Worm (Caenorhabditis elegans) whole organism, young adult: ENCODE measurements around the gene F55A4.3.

Source experiments
- B0019.2 ChIP-seq: fragments of 200-800 bp; sonication (Bioruptor generic); conservative IDR thresholded peaks from 2 replicates; pipeline ENCODE4 v1.3.6; 2022; ENCODE audit warnings: missing genetic modification reagents, missing genetic modification characterization, missing compliant biosample characterization
- B0336.3 ChIP-seq: fragments of 200-800 bp; sonication (Bioruptor generic); IDR thresholded peaks from 2 replicates; pipeline ENCODE4 v1.3.6; 2022; ENCODE audit warnings: missing genetic modification characterization, missing compliant biosample characterization
- C06A6.2 ChIP-seq: fragments of 200-800 bp; sonication (Bioruptor generic); conservative IDR thresholded peaks from 2 replicates; pipeline ENCODE4 v1.3.6; 2022; ENCODE audit warnings: missing genetic modification characterization, missing compliant biosample characterization
- D2030.7 ChIP-seq: fragments of 200-800 bp; sonication (Bioruptor generic); IDR thresholded peaks from 2 replicates; pipeline ENCODE4 v1.3.6; 2022; ENCODE audit warnings: missing genetic modification reagents, missing genetic modification characterization, missing compliant biosample characterization
- F10E7.11 ChIP-seq: sonication (generic microtip); optimal IDR thresholded peaks from 2 replicates; lab custom pipeline; 2017; ENCODE audit warnings: mild to moderate bottlenecking, missing genetic modification characterization, moderate library complexity, missing compliant biosample characterization
- F23B12.7 ChIP-seq: sonication (generic microtip); optimal IDR thresholded peaks from 2 replicates; lab custom pipeline; 2017; ENCODE audit warnings: missing genetic modification characterization, mild to moderate bottlenecking, missing compliant biosample characterization, antibody characterized with exemption, moderate library complexity; ENCODE audit not compliant: insufficient read depth
- F37B4.10 ChIP-seq: fragments of 200-800 bp; sonication (Bioruptor generic); IDR thresholded peaks from 2 replicates; pipeline ENCODE4 v1.3.6; 2022; ENCODE audit warnings: missing genetic modification characterization, missing compliant biosample characterization
- F39B2.1 ChIP-seq: fragments of 200-800 bp; sonication (Bioruptor generic); IDR thresholded peaks from 2 replicates; pipeline ENCODE4 v1.3.6; 2022; ENCODE audit warnings: missing genetic modification reagents, missing genetic modification characterization, missing compliant biosample characterization
- F52B5.7 ChIP-seq: sonication (generic microtip); optimal IDR thresholded peaks from 2 replicates; lab custom pipeline; 2016; ENCODE audit warnings: mild to moderate bottlenecking, missing genetic modification characterization, missing compliant biosample characterization
- F55B11.4 ChIP-seq: sonication (generic microtip); optimal IDR thresholded peaks from 2 replicates; lab custom pipeline; 2016; ENCODE audit warnings: missing compliant biosample characterization, missing genetic modification characterization, borderline replicate concordance; ENCODE audit not compliant: insufficient read depth
- T26A5.8 ChIP-seq: sonication (generic microtip); optimal IDR thresholded peaks from 2 replicates; lab custom pipeline; 2016; ENCODE audit warnings: missing genetic modification characterization, missing compliant biosample characterization
- Y53F4B.3 ChIP-seq: fragments of 200-800 bp; sonication (Bioruptor generic); IDR thresholded peaks from 2 replicates; pipeline ENCODE4 v1.3.6; 2022; ENCODE audit warnings: missing genetic modification reagents, missing genetic modification characterization, missing compliant biosample characterization
- Y95B8A.8 ChIP-seq: fragments of 200-800 bp; sonication (Bioruptor generic); IDR thresholded peaks from 2 replicates; pipeline ENCODE4 v1.3.6; 2022; ENCODE audit warnings: missing genetic modification reagents, missing genetic modification characterization, missing compliant biosample characterization
- akir-1 ChIP-seq: fragments of 200-800 bp; sonication (Bioruptor generic); optimal IDR thresholded peaks from 2 replicates; lab custom pipeline; 2018; ENCODE audit warnings: mild to moderate bottlenecking, missing genetic modification characterization, moderate library complexity, missing compliant biosample characterization
- aptf-3 ChIP-seq: fragments of 200-800 bp; sonication (Bioruptor generic); IDR thresholded peaks from 2 replicates; pipeline ENCODE4 v1.3.6; 2022; ENCODE audit warnings: missing genetic modification characterization, missing compliant biosample characterization
- atf-7 ChIP-seq: sonication (generic microtip); optimal IDR thresholded peaks from 2 replicates; lab custom pipeline; 2017; ENCODE audit warnings: mild to moderate bottlenecking, missing genetic modification characterization, missing compliant biosample characterization
- attf-6 ChIP-seq: fragments of 200-800 bp; sonication (Bioruptor generic); IDR thresholded peaks from 2 replicates; pipeline ENCODE4 v1.3.6; 2022; ENCODE audit warnings: missing genetic modification reagents, missing genetic modification characterization, missing compliant biosample characterization
- ccch-3 ChIP-seq: fragments of 200-800 bp; sonication (Bioruptor generic); optimal IDR thresholded peaks from 2 replicates; lab custom pipeline; 2018; ENCODE audit warnings: mild to moderate bottlenecking, missing genetic modification characterization, missing compliant biosample characterization
- ceh-91 ChIP-seq: fragments of 200-800 bp; sonication (Bioruptor generic); IDR thresholded peaks from 2 replicates; pipeline ENCODE4 v1.3.6; 2022; ENCODE audit warnings: missing genetic modification reagents, missing genetic modification characterization, missing compliant biosample characterization
- die-1 ChIP-seq: sonication (generic microtip); optimal IDR thresholded peaks from 2 replicates; lab custom pipeline; 2016; ENCODE audit warnings: missing genotype, mild to moderate bottlenecking, missing genetic modification characterization, missing compliant biosample characterization
- dpl-1 ChIP-seq: fragments of 150-350 bp; optimal IDR thresholded peaks from 2 replicates; lab custom pipeline; 2014; ENCODE audit warnings: missing biosample characterization, missing genetic modification reagents, missing genetic modification characterization
- egrh-3 ChIP-seq: fragments of 200-800 bp; sonication (Bioruptor generic); IDR thresholded peaks from 2 replicates; pipeline ENCODE4 v1.3.6; 2022; ENCODE audit warnings: missing genetic modification reagents, missing genetic modification characterization, missing compliant biosample characterization
- hmg-1.2 ChIP-seq: fragments of 200-800 bp; sonication (Bioruptor generic); IDR thresholded peaks from 2 replicates; pipeline ENCODE4 v1.3.6; 2022; ENCODE audit warnings: missing genetic modification reagents, missing genetic modification characterization, missing compliant biosample characterization
- let-607 ChIP-seq, 2 experiments: fragments of 200-800 bp in 1 of 2; sonication (Bioruptor generic) in 1 of 2; sonication (generic microtip) in 1 of 2; optimal IDR thresholded peaks; 2 replicates each; lab custom pipeline; 2016 to 2018; ENCODE audit warnings: mild to moderate bottlenecking in 2 of 2, missing compliant biosample characterization in 2 of 2, missing genetic modification characterization in 2 of 2, moderate library complexity in 2 of 2, missing genotype in 1 of 2
- madf-10 ChIP-seq: sonication (generic microtip); optimal IDR thresholded peaks from 2 replicates; lab custom pipeline; 2016; ENCODE audit warnings: mild to moderate bottlenecking, missing genetic modification characterization, missing compliant biosample characterization
- madf-3 ChIP-seq: fragments of 200-800 bp; sonication (Bioruptor generic); IDR thresholded peaks from 2 replicates; pipeline ENCODE4 v1.3.6; 2022; ENCODE audit warnings: missing genetic modification reagents, missing genetic modification characterization, missing compliant biosample characterization
- madf-6 ChIP-seq: fragments of 200-800 bp; sonication (Bioruptor generic); IDR thresholded peaks from 2 replicates; pipeline ENCODE4 v1.3.6; 2022; ENCODE audit warnings: missing genetic modification reagents, missing genetic modification characterization, missing compliant biosample characterization
- mcd-1 ChIP-seq: fragments of 200-800 bp; sonication (Bioruptor generic); IDR thresholded peaks from 2 replicates; pipeline ENCODE4 v1.3.6; 2022; ENCODE audit warnings: missing genetic modification reagents, missing genetic modification characterization, missing compliant biosample characterization
- mel-28 ChIP-seq: sonication (generic microtip); optimal IDR thresholded peaks from 2 replicates; lab custom pipeline; 2016; ENCODE audit warnings: borderline replicate concordance, mild to moderate bottlenecking, missing genetic modification characterization, missing compliant biosample characterization
- nfya-1 ChIP-seq: sonication (generic microtip); optimal IDR thresholded peaks from 2 replicates; lab custom pipeline; 2017; ENCODE audit warnings: antibody characterized with exemption, missing compliant biosample characterization, missing genetic modification characterization, borderline replicate concordance; ENCODE audit not compliant: insufficient read depth
- pbrm-1 ChIP-seq: fragments of 200-800 bp; sonication (Bioruptor generic); IDR thresholded peaks from 2 replicates; pipeline ENCODE4 v1.3.6; 2022; ENCODE audit warnings: missing genetic modification reagents, missing genetic modification characterization, missing compliant biosample characterization
- rpc-1 ChIP-seq, 2 experiments: fragments of 150-350 bp in 1 of 2; sonication (generic microtip) in 1 of 2; optimal IDR thresholded peaks; 2 replicates each; lab custom pipeline; 2014 to 2018; ENCODE audit warnings: missing biosample characterization in 1 of 2, missing genetic modification characterization in 1 of 2, missing genetic modification reagents in 1 of 2, missing genotype in 1 of 2
- snpc-1.1 ChIP-seq: sonication (generic microtip); optimal IDR thresholded peaks from 2 replicates; lab custom pipeline; 2017; ENCODE audit warnings: missing genetic modification characterization, mild to moderate bottlenecking, missing compliant biosample characterization, antibody characterized with exemption, moderate library complexity, missing genotype, missing genetic modification reagents; ENCODE audit not compliant: insufficient read depth
- tbp1 ChIP-seq: fragments of 200-800 bp; sonication (Bioruptor generic); optimal IDR thresholded peaks from 2 replicates; lab custom pipeline; 2018; ENCODE audit warnings: mild to moderate bottlenecking, missing genetic modification characterization, missing compliant biosample characterization
- unc-62 ChIP-seq: fragments of 150-350 bp; optimal IDR thresholded peaks from 2 replicates; lab custom pipeline; 2014; ENCODE audit warnings: missing biosample characterization, missing genetic modification reagents, missing genetic modification characterization
- zfh-2 ChIP-seq: fragments of 200-800 bp; sonication (Bioruptor generic); conservative IDR thresholded peaks from 2 replicates; pipeline ENCODE4 v1.3.6; 2022; ENCODE audit warnings: missing genetic modification reagents, missing genetic modification characterization, missing compliant biosample characterization
- ztf-22 ChIP-seq: fragments of 200-800 bp; sonication (Bioruptor generic); optimal IDR thresholded peaks from 2 replicates; lab custom pipeline; 2018; ENCODE audit warnings: mild to moderate bottlenecking, missing genetic modification characterization, moderate library complexity, missing compliant biosample characterization
- ztf-3 ChIP-seq: fragments of 200-800 bp; sonication (Bioruptor generic); optimal IDR thresholded peaks from 2 replicates; lab custom pipeline; 2018; ENCODE audit warnings: mild to moderate bottlenecking, missing genetic modification characterization, missing compliant biosample characterization

The F55A4.3 gene

ce11 chrX:1062403-1063073 is 37.6 kb upstream of the F55A4.3 start, which contains the start of gene unc-1:
unc-1 (minus strand) TSS chrX:1062453.
- TF ChIP-seq T26A5.8 (tag; lab: Kevin White, UChicago) (no peak), zfh-2 (peak; percentile 46; the same call in 1 of the 2 replicates), akir-1 (GFP tag; lab: Kevin White, UChicago) (no peak), Y95B8A.8 (GFP tag; lab: Robert Waterston, UW) (no peak)

ce11 chrX:1060705-1061104 is 35.8 kb upstream of the F55A4.3 start:
- TF ChIP-seq madf-3 (GFP tag; lab: Robert Waterston, UW) (0 out of 2 replicates have a peak, but pooled peaks have one; percentile 10), mcd-1 (GFP tag; lab: Robert Waterston, UW) (no peak)

- TF ChIP-seq egrh-3 (GFP tag; lab: Robert Waterston, UW) (peak; percentile 60), tbp1 (GFP tag; lab: Kevin White, UChicago) (no peak)
Observed at ce11 chrX:1057821-1058377, 33.0 kb upstream of the F55A4.3 start.

- TF ChIP-seq ztf-3 (no peak), D2030.7 (no peak), attf-6 (no peak), aptf-3 (GFP tag; lab: Robert Waterston, UW) (no peak), C06A6.2 (GFP tag; lab: Robert Waterston, UW) (no peak), F52B5.7 (tag; lab: Kevin White, UChicago) (no peak), madf-10 (tag; lab: Kevin White, UChicago) (no peak), F23B12.7 (tag; lab: Kevin White, UChicago) (no peak), atf-7 (tag; lab: Kevin White, UChicago) (no peak), madf-6 (GFP tag; lab: Robert Waterston, UW) (no peak), snpc-1.1 (tag; lab: Kevin White, UChicago) (no peak), unc-62 (no peak)
- TF ChIP-seq, all 124 proteins: peak for 0
Observed at ce11 chrX:1053929-1054328, 29.0 kb upstream of the F55A4.3 start, which contains the start of gene ncs-3. ncs-3 (plus strand) TSS chrX:1054081.

- TF ChIP-seq zfh-2 (no peak), pbrm-1 (GFP tag; lab: Robert Waterston, UW) (no peak), Y53F4B.3 (GFP tag; lab: Robert Waterston, UW) (no peak)
Observed at ce11 chrX:1052960-1053359, 28.1 kb upstream of the F55A4.3 start.

ce11 chrX:1051041-1051440 is 26.1 kb upstream of the F55A4.3 start:
- no peak for TF ChIP-seq B0336.3
- no peak for TF ChIP-seq nfya-1
- TF ChIP-seq let-607 (tag; optimal IDR thresholded peaks at IDR 0.05; lab: Kevin White, UChicago) = no peak
- no peak for TF ChIP-seq mel-28
- TF ChIP-seq F39B2.1 (GFP tag; lab: Robert Waterston, UW) = no peak
- TF ChIP-seq ceh-91 (GFP tag; lab: Robert Waterston, UW) = no peak
- TF ChIP-seq die-1 (tag; lab: Kevin White, UChicago) = no peak
- TF ChIP-seq ztf-22 (GFP tag; lab: Kevin White, UChicago) = no peak
- no peak for TF ChIP-seq dpl-1 (GFP tag; lab: Kevin White, UChicago)
- no peak for TF ChIP-seq F55B11.4 (tag; lab: Kevin White, UChicago)
- no peak for TF ChIP-seq madf-3 (GFP tag; lab: Robert Waterston, UW)
- no peak for TF ChIP-seq hmg-1.2 (GFP tag; lab: Robert Waterston, UW)
- no peak for TF ChIP-seq F10E7.11 (tag; lab: Kevin White, UChicago)
- TF ChIP-seq unc-62 = no peak
- TF ChIP-seq rpc-1 (optimal IDR thresholded peaks at IDR 0.05; lab: Kevin White, UChicago) = no peak
- TF ChIP-seq rpc-1 (tag; optimal IDR thresholded peaks at IDR 0.05; lab: Kevin White, UChicago) = no peak
- no peak for TF ChIP-seq F37B4.10
- TF ChIP-seq ccch-3 = no peak
- TF ChIP-seq B0019.2 (GFP tag; lab: Robert Waterston, UW) = no peak
